Worm (Caenorhabditis elegans): ENCODE measurements around the gene nhr-12.

nhr-12 gene

ce11 chrV:10066769-10067168 is 17.1 kb downstream of the nhr-12 start, which contains the start of gene npr-39:
Gene npr-39 (plus strand): TSS chrV:10067069.
- TF ChIP-seq hnd-1 (tag; optimal IDR thresholded peaks at IDR 0.05): no peak
- no peak for TF ChIP-seq hmbx-1 (tag; optimal IDR thresholded peaks at IDR 0.05)
- no peak for TF ChIP-seq ama-1 (optimal IDR thresholded peaks at IDR 0.05)
- TF ChIP-seq B0310.2 (tag; optimal IDR thresholded peaks at IDR 0.05): no peak
- TF ChIP-seq flt-1 (GFP tag; IDR thresholded peaks at IDR 0.05): no peak
- TF ChIP-seq ceh-36 (tag; optimal IDR thresholded peaks at IDR 0.05): no peak
- no peak for TF ChIP-seq ets-7 (tag; optimal IDR thresholded peaks at IDR 0.05)
- TF ChIP-seq scrt-1 (GFP tag; IDR thresholded peaks at IDR 0.05): no peak
- TF ChIP-seq ceh-13 (GFP tag; optimal IDR thresholded peaks at IDR 0.05): no peak
- TF ChIP-seq sea-1 (GFP tag; conservative IDR thresholded peaks at IDR 0.05): no peak
- TF ChIP-seq F13C5.2 (tag; optimal IDR thresholded peaks at IDR 0.05): no peak
- no peak for TF ChIP-seq hmg-4 (GFP tag; optimal IDR thresholded peaks at IDR 0.05)
- no peak for TF ChIP-seq pes-1 (GFP tag; IDR thresholded peaks at IDR 0.05)
- no peak for TF ChIP-seq tra-4 (tag; optimal IDR thresholded peaks at IDR 0.05)
- TF ChIP-seq tbx-11 (GFP tag; IDR thresholded peaks at IDR 0.05): no peak
- TF ChIP-seq aly-1 (tag; optimal IDR thresholded peaks at IDR 0.05): no peak
- TF ChIP-seq tbx-37 (GFP tag; conservative IDR thresholded peaks at IDR 0.05): no peak

- TF ChIP-seq ceh-13 (GFP tag; optimal IDR thresholded peaks at IDR 0.05): no peak
These were observed 18.2 kb downstream of the nhr-12 start for ce11 chrV:10065679-10066078.

- TF ChIP-seq ets-7 (tag; optimal IDR thresholded peaks at IDR 0.05): no peak
- TF ChIP-seq hmbx-1 (tag; optimal IDR thresholded peaks at IDR 0.05): no peak
- no peak for TF ChIP-seq ceh-36 (tag; optimal IDR thresholded peaks at IDR 0.05)
- no peak for TF ChIP-seq aly-1 (tag; optimal IDR thresholded peaks at IDR 0.05)
- TF ChIP-seq hmg-4 (GFP tag; optimal IDR thresholded peaks at IDR 0.05): no peak
- TF ChIP-seq flt-1 (GFP tag; IDR thresholded peaks at IDR 0.05): no peak
- TF ChIP-seq tra-4 (tag; optimal IDR thresholded peaks at IDR 0.05): no peak
- no peak for TF ChIP-seq ama-1 (optimal IDR thresholded peaks at IDR 0.05)
- no peak for TF ChIP-seq tbx-11 (GFP tag; IDR thresholded peaks at IDR 0.05)
These were observed 19.6 kb downstream of the nhr-12 start, which contains the start of gene fipr-13 for ce11 chrV:10064221-10064620. Gene fipr-13 (plus strand): TSS chrV:10064521.

- TF ChIP-seq aly-1 (tag; optimal IDR thresholded peaks at IDR 0.05): no peak
- TF ChIP-seq sea-1 (GFP tag; conservative IDR thresholded peaks at IDR 0.05): no peak
- no peak for TF ChIP-seq ceh-36 (tag; optimal IDR thresholded peaks at IDR 0.05)
- TF ChIP-seq pes-1 (GFP tag; IDR thresholded peaks at IDR 0.05): no peak
- no peak for TF ChIP-seq F13C5.2 (tag; optimal IDR thresholded peaks at IDR 0.05)
- TF ChIP-seq scrt-1 (GFP tag; IDR thresholded peaks at IDR 0.05): no peak
- no peak for TF ChIP-seq ama-1 (optimal IDR thresholded peaks at IDR 0.05)
- TF ChIP-seq hnd-1 (tag; optimal IDR thresholded peaks at IDR 0.05): no peak
- TF ChIP-seq flt-1 (GFP tag; IDR thresholded peaks at IDR 0.05): no peak
- TF ChIP-seq tbx-37 (GFP tag; conservative IDR thresholded peaks at IDR 0.05): no peak
- TF ChIP-seq ceh-13 (GFP tag; optimal IDR thresholded peaks at IDR 0.05): no peak
- no peak for TF ChIP-seq hmbx-1 (tag; optimal IDR thresholded peaks at IDR 0.05)
- no peak for TF ChIP-seq tbx-11 (GFP tag; IDR thresholded peaks at IDR 0.05)
- TF ChIP-seq tra-4 (tag; optimal IDR thresholded peaks at IDR 0.05): no peak
- no peak for TF ChIP-seq hmg-4 (GFP tag; optimal IDR thresholded peaks at IDR 0.05)
- no peak for TF ChIP-seq B0310.2 (tag; optimal IDR thresholded peaks at IDR 0.05)
- TF ChIP-seq ets-7 (tag; optimal IDR thresholded peaks at IDR 0.05): no peak
These were observed 23.8 kb downstream of the nhr-12 start for ce11 chrV:10060039-10060438.

- TF ChIP-seq ceh-36 (tag; optimal IDR thresholded peaks at IDR 0.05) (no peak), hmbx-1 (tag; optimal IDR thresholded peaks at IDR 0.05) (no peak), tra-4 (tag; optimal IDR thresholded peaks at IDR 0.05) (no peak), ama-1 (optimal IDR thresholded peaks at IDR 0.05) (no peak), F13C5.2 (tag; optimal IDR thresholded peaks at IDR 0.05) (no peak), sea-1 (GFP tag; conservative IDR thresholded peaks at IDR 0.05) (no peak), tbx-11 (GFP tag; IDR thresholded peaks at IDR 0.05) (no peak), hmg-4 (GFP tag; optimal IDR thresholded peaks at IDR 0.05) (no peak), ceh-13 (GFP tag; optimal IDR thresholded peaks at IDR 0.05) (no peak), scrt-1 (GFP tag; IDR thresholded peaks at IDR 0.05) (no peak), aly-1 (tag; optimal IDR thresholded peaks at IDR 0.05) (no peak), flt-1 (GFP tag; IDR thresholded peaks at IDR 0.05) (no peak), pes-1 (GFP tag; IDR thresholded peaks at IDR 0.05) (no peak), B0310.2 (tag; optimal IDR thresholded peaks at IDR 0.05) (no peak), tbx-37 (GFP tag; conservative IDR thresholded peaks at IDR 0.05) (no peak)
These were observed 25.1 kb downstream of the nhr-12 start for ce11 chrV:10058748-10059147.

ce11 chrV:10054872-10055271 is 29.0 kb downstream of the nhr-12 start, which contains the start of gene yif-1:
Gene yif-1 (minus strand): TSS chrV:10054913.
- TF ChIP-seq ets-7 (tag; optimal IDR thresholded peaks at IDR 0.05) (no peak), tbx-11 (GFP tag; IDR thresholded peaks at IDR 0.05) (no peak), F13C5.2 (tag; optimal IDR thresholded peaks at IDR 0.05) (no peak), hmg-4 (GFP tag; optimal IDR thresholded peaks at IDR 0.05) (no peak), pes-1 (GFP tag; IDR thresholded peaks at IDR 0.05) (no peak), B0310.2 (tag; optimal IDR thresholded peaks at IDR 0.05) (no peak), flt-1 (GFP tag; IDR thresholded peaks at IDR 0.05) (no peak), tbx-37 (GFP tag; conservative IDR thresholded peaks at IDR 0.05) (no peak), ceh-13 (GFP tag; optimal IDR thresholded peaks at IDR 0.05) (no peak), aly-1 (tag; optimal IDR thresholded peaks at IDR 0.05) (no peak), hnd-1 (tag; optimal IDR thresholded peaks at IDR 0.05) (no peak), sea-1 (GFP tag; conservative IDR thresholded peaks at IDR 0.05) (no peak), scrt-1 (GFP tag; IDR thresholded peaks at IDR 0.05) (no peak)

ce11 chrV:10051855-10052254 is 32.0 kb downstream of the nhr-12 start, which contains the start of gene str-118:
Gene str-118 (plus strand): TSS chrV:10052155.
- TF ChIP-seq hnd-1 (tag; optimal IDR thresholded peaks at IDR 0.05): no peak
- no peak for TF ChIP-seq tbx-11 (GFP tag; IDR thresholded peaks at IDR 0.05)
- no peak for TF ChIP-seq ama-1 (optimal IDR thresholded peaks at IDR 0.05)
- TF ChIP-seq aly-1 (tag; optimal IDR thresholded peaks at IDR 0.05): no peak
- TF ChIP-seq hmbx-1 (tag; optimal IDR thresholded peaks at IDR 0.05): no peak
- TF ChIP-seq ets-7 (tag; optimal IDR thresholded peaks at IDR 0.05): no peak
- TF ChIP-seq hmg-4 (GFP tag; optimal IDR thresholded peaks at IDR 0.05): no peak
- TF ChIP-seq ceh-13 (GFP tag; optimal IDR thresholded peaks at IDR 0.05): no peak
- no peak for TF ChIP-seq ceh-36 (tag; optimal IDR thresholded peaks at IDR 0.05)
- TF ChIP-seq pes-1 (GFP tag; IDR thresholded peaks at IDR 0.05): no peak
- no peak for TF ChIP-seq tra-4 (tag; optimal IDR thresholded peaks at IDR 0.05)
- no peak for TF ChIP-seq scrt-1 (GFP tag; IDR thresholded peaks at IDR 0.05)
- no peak for TF ChIP-seq B0310.2 (tag; optimal IDR thresholded peaks at IDR 0.05)
- no peak for TF ChIP-seq sea-1 (GFP tag; conservative IDR thresholded peaks at IDR 0.05)
- TF ChIP-seq flt-1 (GFP tag; IDR thresholded peaks at IDR 0.05): no peak

Measured in whole organism, early embryonic.